Fruit fly (Drosophila melanogaster): ENCODE measurements around the gene CG44158.

CG44158 gene

DNA sequence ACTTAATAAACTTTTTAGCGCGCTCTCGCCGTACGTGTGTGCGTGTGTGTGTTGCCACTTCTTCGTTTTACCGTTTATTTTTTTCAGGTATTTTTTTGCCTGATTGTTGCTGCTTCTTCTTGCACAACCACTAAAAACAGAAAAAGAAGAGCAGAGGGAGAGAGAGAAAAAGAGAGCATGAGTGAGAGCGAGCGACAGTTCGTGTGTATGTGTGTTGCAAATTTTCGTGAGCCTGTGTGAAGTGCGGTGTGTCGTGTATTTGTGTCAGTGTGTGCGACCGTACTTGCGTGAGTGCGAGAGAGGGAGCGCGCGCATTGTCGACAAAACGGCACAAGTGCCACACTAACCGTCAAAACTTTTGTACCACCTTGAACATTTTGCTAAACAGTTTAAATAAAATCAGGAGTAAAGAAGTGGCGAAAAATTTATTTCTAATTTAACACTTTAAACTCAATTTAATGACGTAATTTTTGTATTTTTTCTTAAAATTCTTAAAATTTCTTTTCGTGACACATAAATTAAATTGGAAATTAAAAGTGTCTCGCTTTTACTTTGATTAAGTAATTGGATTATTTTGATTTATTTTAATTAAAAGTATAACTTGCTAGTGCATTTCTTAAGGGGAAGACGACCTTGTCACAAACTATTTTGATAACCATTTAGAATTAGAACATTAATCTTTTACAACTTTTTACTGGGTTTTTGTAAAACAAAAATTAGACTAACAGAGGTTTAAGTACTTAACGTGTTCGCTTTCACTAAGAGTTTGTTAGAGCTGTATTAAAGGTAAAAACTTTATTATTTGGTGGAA lies 11.4 kb upstream of the CG44158 start:
- no peak for TF ChIP-seq CG4496 (GFP tag; IDR thresholded peaks at IDR 0.05)
- no peak for TF ChIP-seq CG10348 (GFP tag; IDR thresholded peaks at IDR 0.05)
- peak; percentile 72 for TF ChIP-seq EcR (GFP tag; optimal IDR thresholded peaks at IDR 0.05)
- TF ChIP-seq gl (tag; optimal IDR thresholded peaks at IDR 0.05) = peak; percentile 97
- peak; percentile 95 for TF ChIP-seq CG13204 (GFP tag; optimal IDR thresholded peaks at IDR 0.05)
- TF ChIP-seq Pif1B (GFP tag; optimal IDR thresholded peaks at IDR 0.05) = peak; percentile 86
- no peak for TF ChIP-seq CG32121 (GFP tag; IDR thresholded peaks at IDR 0.05)
- TF ChIP-seq fd96Ca (GFP tag; IDR thresholded peaks at IDR 0.05) = no peak
- TF ChIP-seq CG9948 (tag; optimal IDR thresholded peaks at IDR 0.05) = peak; percentile 42
- peak; percentile 90 for TF ChIP-seq Pif1A (GFP tag; optimal IDR thresholded peaks at IDR 0.05)
- no peak for TF ChIP-seq rn (GFP tag; IDR thresholded peaks at IDR 0.05)
- peak; percentile 70 for TF ChIP-seq CG17806 (tag; optimal IDR thresholded peaks at IDR 0.05)
- peak; percentile 41 for TF ChIP-seq Snoo (tag; optimal IDR thresholded peaks at IDR 0.05)
- TF ChIP-seq D1 (tag; optimal IDR thresholded peaks at IDR 0.05) = peak; percentile 68
- no peak for TF ChIP-seq Ets98B (GFP tag; IDR thresholded peaks at IDR 0.05)
- TF ChIP-seq CG8159 (tag; optimal IDR thresholded peaks at IDR 0.05) = peak; percentile 60
- no peak for TF ChIP-seq CG12605 (GFP tag; IDR thresholded peaks at IDR 0.05)
- peak; percentile 71 for TF ChIP-seq CG8301 (tag; optimal IDR thresholded peaks at IDR 0.05)
- peak; percentile 82 for TF ChIP-seq CG34367 (tag; optimal IDR thresholded peaks at IDR 0.05)
- peak; percentile 73 for TF ChIP-seq CG14655 (GFP tag; optimal IDR thresholded peaks at IDR 0.05)
- TF ChIP-seq CG15710 (tag; optimal IDR thresholded peaks at IDR 0.05) = peak; percentile 72

DNA sequence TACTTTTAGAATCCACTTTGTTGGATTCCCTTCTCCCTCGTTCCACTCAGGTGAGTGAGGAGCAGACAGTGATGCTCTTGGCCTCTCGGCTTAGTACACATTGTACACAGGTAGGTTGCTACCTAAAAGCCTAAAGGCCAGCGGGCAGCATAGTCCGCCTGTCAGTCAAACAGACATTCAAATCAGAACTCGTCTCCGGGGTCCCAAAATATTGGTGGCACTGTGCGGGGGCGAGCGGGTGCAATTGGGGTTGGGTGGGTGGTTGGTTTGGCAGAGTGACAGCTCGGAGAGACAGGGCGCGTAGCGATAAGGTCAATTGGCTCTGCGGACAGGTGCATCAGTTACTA lies 10.8 kb upstream of the CG44158 start:
- no peak for TF ChIP-seq Pif1B (GFP tag; optimal IDR thresholded peaks at IDR 0.05)
- TF ChIP-seq CG17806 (tag; optimal IDR thresholded peaks at IDR 0.05) = no peak
- no peak for TF ChIP-seq EcR (GFP tag; optimal IDR thresholded peaks at IDR 0.05)
- no peak for TF ChIP-seq CG13204 (GFP tag; optimal IDR thresholded peaks at IDR 0.05)
- TF ChIP-seq CG12605 (GFP tag; IDR thresholded peaks at IDR 0.05) = no peak

DNA sequence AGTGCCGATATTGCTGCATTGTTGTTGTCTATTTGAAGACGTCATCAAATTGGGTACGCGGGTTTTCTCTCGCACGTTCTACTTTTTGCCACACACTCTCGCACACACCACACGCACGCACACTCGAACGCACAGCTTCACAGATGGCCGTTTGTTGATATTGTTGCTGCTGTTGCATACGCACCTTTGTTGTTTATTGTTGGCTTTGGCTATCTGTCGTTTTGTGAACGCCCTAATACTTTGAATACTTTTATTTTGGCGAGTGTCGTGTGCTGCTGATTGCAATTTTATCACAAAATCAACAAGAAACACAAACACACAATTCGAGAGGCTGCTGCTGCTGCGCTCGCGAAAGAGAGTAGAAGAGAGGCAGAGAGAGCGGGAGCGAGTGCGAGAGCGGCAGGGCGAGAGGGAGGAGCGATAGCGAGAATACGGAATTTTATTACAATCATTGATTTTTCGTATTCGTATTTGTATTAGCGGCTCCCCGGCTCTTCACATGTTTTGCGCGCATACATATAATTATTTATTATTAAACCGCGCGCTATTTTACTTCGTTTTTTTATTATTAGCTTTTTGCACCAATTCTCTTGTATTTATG lies 10.0 kb upstream of the CG44158 start:
- TF ChIP-seq CG8159 (tag; optimal IDR thresholded peaks at IDR 0.05) (no peak), CG8301 (tag; optimal IDR thresholded peaks at IDR 0.05) (peak; percentile 9), CG12605 (GFP tag; IDR thresholded peaks at IDR 0.05) (no peak), CG34367 (tag; optimal IDR thresholded peaks at IDR 0.05) (no peak), Ets98B (GFP tag; IDR thresholded peaks at IDR 0.05) (no peak), fd96Ca (GFP tag; IDR thresholded peaks at IDR 0.05) (no peak), CG4496 (GFP tag; IDR thresholded peaks at IDR 0.05) (no peak), CG14655 (GFP tag; optimal IDR thresholded peaks at IDR 0.05) (no peak), CG10348 (GFP tag; IDR thresholded peaks at IDR 0.05) (no peak), CG9948 (tag; optimal IDR thresholded peaks at IDR 0.05) (no peak), D1 (tag; optimal IDR thresholded peaks at IDR 0.05) (no peak), CG32121 (GFP tag; IDR thresholded peaks at IDR 0.05) (no peak), Pif1B (GFP tag; optimal IDR thresholded peaks at IDR 0.05) (peak; percentile 47), EcR (GFP tag; optimal IDR thresholded peaks at IDR 0.05) (no peak), CG17806 (tag; optimal IDR thresholded peaks at IDR 0.05) (no peak), Pif1A (GFP tag; optimal IDR thresholded peaks at IDR 0.05) (peak; percentile 31), CG13204 (GFP tag; optimal IDR thresholded peaks at IDR 0.05) (peak; percentile 23), Snoo (tag; optimal IDR thresholded peaks at IDR 0.05) (peak; percentile 35), gl (tag; optimal IDR thresholded peaks at IDR 0.05) (peak; percentile 54), rn (GFP tag; IDR thresholded peaks at IDR 0.05) (no peak), CG15710 (tag; optimal IDR thresholded peaks at IDR 0.05) (no peak)

DNA sequence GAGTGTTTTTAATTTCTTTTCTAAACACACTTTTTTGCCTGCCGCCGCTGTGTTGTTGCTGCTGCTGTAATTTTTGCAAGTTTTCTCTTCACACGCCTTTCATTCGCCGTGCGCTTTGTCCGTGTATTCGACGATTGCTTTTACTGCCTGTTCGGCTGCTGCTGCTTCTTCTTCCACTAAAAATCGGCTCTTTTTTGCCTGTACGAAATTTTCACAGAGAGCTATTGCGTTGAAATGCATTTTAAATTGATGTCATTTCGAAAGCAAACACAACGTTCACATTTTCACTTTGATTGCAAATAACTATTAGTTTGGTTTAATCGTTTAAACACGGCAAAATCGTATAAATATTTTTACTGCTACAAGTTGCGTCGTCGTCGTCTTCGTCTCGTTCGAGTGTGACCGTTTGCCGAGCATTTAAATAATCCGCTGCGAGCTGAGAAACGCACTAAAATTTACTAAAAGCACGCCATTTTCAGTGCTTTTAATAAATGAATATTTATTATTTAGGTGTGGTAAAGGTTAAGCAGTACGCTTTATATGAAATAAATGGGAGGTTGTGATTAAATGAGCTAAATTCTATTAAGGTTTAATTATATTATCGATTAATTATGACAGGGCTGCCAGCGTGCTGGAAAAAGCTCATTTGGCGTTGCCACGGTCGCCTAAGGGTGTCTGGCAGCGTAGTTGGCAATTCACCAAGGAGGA lies 9.2 kb upstream of the CG44158 start, which contains the start of the genes Ssdp and CG7985:
Gene Ssdp (minus strand): TSS at position 419 of the 708 bp plus-strand sequence.
Gene CG7985 (plus strand): TSS at position 681 of the 708 bp plus-strand sequence.
- TF ChIP-seq CG8301 (tag; optimal IDR thresholded peaks at IDR 0.05) = no peak

DNA sequence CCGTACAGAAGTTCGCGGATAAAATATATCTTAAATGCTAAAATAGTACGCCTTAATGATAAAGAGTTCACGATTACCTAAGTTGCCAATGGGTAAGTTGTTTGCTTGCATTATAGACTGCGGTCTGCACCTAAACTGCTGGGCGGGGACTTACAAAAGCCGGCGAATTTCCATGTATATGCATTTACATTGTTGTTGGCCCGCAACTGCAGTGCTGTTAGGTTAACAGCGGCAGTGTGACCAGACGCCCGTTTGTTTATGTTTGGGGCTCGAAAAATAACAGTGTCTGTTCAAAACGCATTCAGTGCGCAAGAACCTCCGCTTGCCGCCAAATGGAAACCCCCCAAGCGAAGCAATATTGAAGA lies 8.7 kb upstream of the CG44158 start:
- no peak for TF ChIP-seq CG32121 (GFP tag; IDR thresholded peaks at IDR 0.05)
- no peak for TF ChIP-seq Pif1A (GFP tag; optimal IDR thresholded peaks at IDR 0.05)
- no peak for TF ChIP-seq EcR (GFP tag; optimal IDR thresholded peaks at IDR 0.05)
- no peak for TF ChIP-seq Ets98B (GFP tag; IDR thresholded peaks at IDR 0.05)
- no peak for TF ChIP-seq gl (tag; optimal IDR thresholded peaks at IDR 0.05)
- TF ChIP-seq CG4496 (GFP tag; IDR thresholded peaks at IDR 0.05) = no peak
- no peak for TF ChIP-seq CG12605 (GFP tag; IDR thresholded peaks at IDR 0.05)

DNA sequence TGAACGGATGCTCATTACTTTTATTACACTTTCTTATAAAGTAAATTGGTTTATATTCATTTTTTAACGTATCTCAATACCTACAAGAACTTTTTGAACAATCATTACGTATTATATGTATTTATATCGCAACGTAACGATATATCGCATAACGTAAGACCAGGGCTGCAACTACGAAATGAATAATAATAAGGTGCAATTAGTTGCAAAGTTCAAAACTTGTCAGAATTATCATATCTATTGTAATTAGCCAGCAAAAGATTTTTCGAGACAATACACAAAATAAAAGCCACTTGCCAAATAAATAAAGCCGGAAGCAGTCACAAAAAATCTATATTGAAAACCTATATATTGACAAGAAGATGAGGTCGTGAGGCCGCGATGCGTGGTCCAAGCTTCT lies 6.7 kb downstream of the CG44158 start:
- TF ChIP-seq CG8301 (tag; optimal IDR thresholded peaks at IDR 0.05) = no peak
- peak; percentile 45; the same call in 1 of the 3 replicates for TF ChIP-seq CG4496 (GFP tag; IDR thresholded peaks at IDR 0.05)
- no peak for TF ChIP-seq CG17806 (tag; optimal IDR thresholded peaks at IDR 0.05)
- no peak for TF ChIP-seq CG14655 (GFP tag; optimal IDR thresholded peaks at IDR 0.05)
- TF ChIP-seq gl (tag; optimal IDR thresholded peaks at IDR 0.05) = no peak
- no peak for TF ChIP-seq fd96Ca (GFP tag; IDR thresholded peaks at IDR 0.05)
- TF ChIP-seq CG10348 (GFP tag; IDR thresholded peaks at IDR 0.05) = no peak
- no peak for TF ChIP-seq EcR (GFP tag; optimal IDR thresholded peaks at IDR 0.05)
- no peak for TF ChIP-seq Snoo (tag; optimal IDR thresholded peaks at IDR 0.05)
- TF ChIP-seq D1 (tag; optimal IDR thresholded peaks at IDR 0.05) = no peak
- TF ChIP-seq CG9948 (tag; optimal IDR thresholded peaks at IDR 0.05) = no peak
- TF ChIP-seq CG12605 (GFP tag; IDR thresholded peaks at IDR 0.05) = no peak
- TF ChIP-seq CG15710 (tag; optimal IDR thresholded peaks at IDR 0.05) = peak; percentile 7
- TF ChIP-seq CG32121 (GFP tag; IDR thresholded peaks at IDR 0.05) = 0 out of 2 replicates have a peak, but pooled peaks have one; percentile 13
- peak; percentile 18 for TF ChIP-seq CG8159 (tag; optimal IDR thresholded peaks at IDR 0.05)
- TF ChIP-seq CG34367 (tag; optimal IDR thresholded peaks at IDR 0.05) = no peak
- TF ChIP-seq Ets98B (GFP tag; IDR thresholded peaks at IDR 0.05) = no peak
- TF ChIP-seq CG13204 (GFP tag; optimal IDR thresholded peaks at IDR 0.05) = no peak
- peak; percentile 31 for TF ChIP-seq Pif1A (GFP tag; optimal IDR thresholded peaks at IDR 0.05)
- TF ChIP-seq Pif1B (GFP tag; optimal IDR thresholded peaks at IDR 0.05) = peak; percentile 2
- no peak for TF ChIP-seq rn (GFP tag; IDR thresholded peaks at IDR 0.05)
